Fruit fly (Drosophila melanogaster): ENCODE results near the gene Taf10b.

The Taf10b gene

DNA sequence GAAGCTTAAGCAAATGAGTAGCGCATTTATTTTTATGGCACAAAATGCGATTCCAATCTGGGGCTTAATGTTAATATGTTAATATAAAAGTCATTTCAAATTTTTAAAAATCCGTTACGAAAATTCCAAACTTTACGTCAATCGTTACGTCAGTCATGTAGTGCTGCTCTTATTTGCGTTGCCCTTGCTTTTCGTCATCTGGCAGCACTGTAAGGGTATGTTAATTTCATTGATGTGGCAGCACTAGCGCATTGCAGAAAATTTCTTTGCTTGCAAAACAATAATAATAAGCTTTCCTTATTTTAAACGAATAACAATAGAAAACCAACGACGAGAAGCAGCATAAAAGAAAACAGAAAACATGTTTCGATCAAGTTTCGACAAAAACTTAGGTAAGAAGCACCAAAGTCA lies 27.8 kb downstream of the Taf10b start, which contains the start of gene Hrs (continued):
- peak; percentile 42 for TF ChIP-seq Nf-YC (tag; optimal IDR thresholded peaks at IDR 0.05)
- TF ChIP-seq CG3163 (GFP tag; optimal IDR thresholded peaks at IDR 0.05): no peak
- TF ChIP-seq CG17328 (GFP tag; IDR thresholded peaks at IDR 0.05): no peak
- TF ChIP-seq Sry-δ (GFP tag; optimal IDR thresholded peaks at IDR 0.05): peak; percentile 36
- no peak; the same call in 2 of the 3 replicates for TF ChIP-seq row (GFP tag; IDR thresholded peaks at IDR 0.05)
- no peak for TF ChIP-seq Jarid2 (GFP tag; optimal IDR thresholded peaks at IDR 0.05)
- no peak for TF ChIP-seq Sry-β (GFP tag; optimal IDR thresholded peaks at IDR 0.05)
- no peak for TF ChIP-seq CG31441 (GFP tag; IDR thresholded peaks at IDR 0.05)
- TF ChIP-seq CG6765 (GFP tag; optimal IDR thresholded peaks at IDR 0.05): no peak
- no peak for TF ChIP-seq CG7271 (tag; optimal IDR thresholded peaks at IDR 0.05)
- TF ChIP-seq tx (GFP tag; optimal IDR thresholded peaks at IDR 0.05): no peak
- peak; percentile 19 for TF ChIP-seq bigmax (GFP tag; optimal IDR thresholded peaks at IDR 0.05)
- TF ChIP-seq da (GFP tag; optimal IDR thresholded peaks at IDR 0.05): no peak
- no peak for TF ChIP-seq CG15479 (GFP tag; optimal IDR thresholded peaks at IDR 0.05)
- TF ChIP-seq Ssrp (tag; optimal IDR thresholded peaks at IDR 0.05): no peak
- no peak for TF ChIP-seq CG13296 (GFP tag; optimal IDR thresholded peaks at IDR 0.05)
- TF ChIP-seq CG3726 (GFP tag; IDR thresholded peaks at IDR 0.05): no peak
- no peak for TF ChIP-seq Hmr (GFP tag; optimal IDR thresholded peaks at IDR 0.05)
- TF ChIP-seq gt (GFP tag; IDR thresholded peaks at IDR 0.05): no peak
- TF ChIP-seq CG7556 (GFP tag; optimal IDR thresholded peaks at IDR 0.05): no peak
- no peak for TF ChIP-seq z (GFP tag; IDR thresholded peaks at IDR 0.05)
- no peak for TF ChIP-seq wek (GFP tag; optimal IDR thresholded peaks at IDR 0.05)
- no peak for TF ChIP-seq pan (optimal IDR thresholded peaks at IDR 0.05)
- no peak for TF ChIP-seq pan (GFP tag; optimal IDR thresholded peaks at IDR 0.05 in 1 of 2, IDR thresholded peaks at IDR 0.05 in 1 of 2)
- TF ChIP-seq CG34422 (GFP tag; IDR thresholded peaks at IDR 0.05): no peak
- TF ChIP-seq tap (tag; optimal IDR thresholded peaks at IDR 0.05): no peak
- TF ChIP-seq CG2202 (tag; optimal IDR thresholded peaks at IDR 0.05): no peak
- no peak for TF ChIP-seq mld (GFP tag; IDR thresholded peaks at IDR 0.05; ENCODE audit: partially characterized antibody)
- no peak for TF ChIP-seq Nf-YA (GFP tag; IDR thresholded peaks at IDR 0.05)
- TF ChIP-seq CG18011 (GFP tag; optimal IDR thresholded peaks at IDR 0.05): no peak
- no peak for TF ChIP-seq Hr51 (GFP tag; optimal IDR thresholded peaks at IDR 0.05)
- no peak for TF ChIP-seq CG5953 (GFP tag; IDR thresholded peaks at IDR 0.05)
- no peak for TF ChIP-seq pnt (GFP tag; optimal IDR thresholded peaks at IDR 0.05)
- peak; percentile 100 for TF ChIP-seq CG9437 (GFP tag; optimal IDR thresholded peaks at IDR 0.05)
- TF ChIP-seq NC2α (GFP tag; optimal IDR thresholded peaks at IDR 0.05): no peak
- TF ChIP-seq Adf1 (GFP tag; IDR thresholded peaks at IDR 0.05): no peak
- TF ChIP-seq CG8290 (GFP tag; optimal IDR thresholded peaks at IDR 0.05): no peak
- no peak for TF ChIP-seq CG8290 (tag; optimal IDR thresholded peaks at IDR 0.05)
- TF ChIP-seq psq (GFP tag; optimal IDR thresholded peaks at IDR 0.05): no peak
- TF ChIP-seq zen (tag; optimal IDR thresholded peaks at IDR 0.05): no peak
- peak; percentile 88 for TF ChIP-seq CG7745 (tag; optimal IDR thresholded peaks at IDR 0.05)
- TF ChIP-seq Dll (GFP tag; IDR thresholded peaks at IDR 0.05; ENCODE audit: partially characterized antibody): no peak
- TF ChIP-seq B-H2 (GFP tag; optimal IDR thresholded peaks at IDR 0.05): peak; percentile 14
- no peak for TF ChIP-seq Taf1 (GFP tag; IDR thresholded peaks at IDR 0.05)
- TF ChIP-seq tna (GFP tag; IDR thresholded peaks at IDR 0.05; ENCODE audit: partially characterized antibody): no peak
- TF ChIP-seq gcm (GFP tag; optimal IDR thresholded peaks at IDR 0.05): no peak
- TF ChIP-seq Dek (tag; optimal IDR thresholded peaks at IDR 0.05): no peak
- TF ChIP-seq CG18619 (GFP tag; optimal IDR thresholded peaks at IDR 0.05): no peak
- TF ChIP-seq CG12659 (GFP tag; optimal IDR thresholded peaks at IDR 0.05): peak; percentile 36
- no peak for TF ChIP-seq eyg (GFP tag; optimal IDR thresholded peaks at IDR 0.05)
- peak; percentile 67 for TF ChIP-seq Ets97D (GFP tag; optimal IDR thresholded peaks at IDR 0.05)
- no peak for TF ChIP-seq run (tag; optimal IDR thresholded peaks at IDR 0.05)

Data from whole organism, embryonic.